Worm (Caenorhabditis elegans) whole organism, young adult: Measurements from ENCODE around the gene C34H4.5.

ENCODE experiments used
- Y67H2A.10 ChIP-seq: fragments of 200-800 bp; sonication (Bioruptor generic); conservative IDR thresholded peaks from 2 replicates; pipeline ENCODE4 v1.3.6; 2022; ENCODE audit warnings: missing genetic modification reagents, missing genetic modification characterization, missing compliant biosample characterization
- ceh-91 ChIP-seq: fragments of 200-800 bp; sonication (Bioruptor generic); IDR thresholded peaks from 2 replicates; pipeline ENCODE4 v1.3.6; 2022; ENCODE audit warnings: missing genetic modification reagents, missing genetic modification characterization, missing compliant biosample characterization
- mxl-1 ChIP-seq: sonication (generic microtip); optimal IDR thresholded peaks from 2 replicates; lab custom pipeline; 2016; ENCODE audit warnings: missing genetic modification characterization, missing compliant biosample characterization
- ztf-25 ChIP-seq: fragments of 200-800 bp; sonication (Bioruptor generic); IDR thresholded peaks from 2 replicates; pipeline ENCODE4 v1.3.6; 2022; ENCODE audit warnings: missing genetic modification reagents, missing genetic modification characterization, missing compliant biosample characterization

DNA sequence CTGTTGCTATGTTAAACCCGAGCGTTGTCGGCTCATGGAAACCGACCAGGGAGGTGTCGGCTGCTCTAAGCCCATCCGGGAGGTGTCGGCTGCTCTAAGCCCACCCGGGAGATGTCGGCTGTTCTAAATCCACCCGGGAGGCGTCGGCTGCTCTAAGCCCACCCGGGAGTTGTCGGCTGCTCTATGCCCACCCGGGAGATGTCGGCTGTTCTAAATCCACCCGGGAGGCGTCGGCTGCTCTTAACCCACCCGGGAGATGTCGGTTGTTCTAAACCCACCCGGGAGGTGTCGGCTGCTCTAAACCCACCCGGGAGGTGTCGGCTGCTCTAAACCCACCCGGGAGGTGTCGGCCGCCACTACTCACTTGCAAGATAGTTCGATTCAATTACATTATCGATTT is 34.1 kb downstream of the C34H4.5 start:
- no peak for TF ChIP-seq ztf-25 (GFP tag; lab: Robert Waterston, UW)
- TF ChIP-seq Y67H2A.10: no peak
- TF ChIP-seq ceh-91 (GFP tag; lab: Robert Waterston, UW): no peak
- TF ChIP-seq mxl-1 (tag; lab: Kevin White, UChicago): no peak
